Worm (Caenorhabditis elegans) whole organism, L1 larva: Measurements from ENCODE around the gene Y54F10BM.12.

Experiments used
- C04F5.9 ChIP-seq: sonication (generic microtip); optimal IDR thresholded peaks from 2 replicates; lab custom pipeline; 2016; ENCODE audit warnings: missing genetic modification characterization, missing compliant biosample characterization
- F16B12.6 ChIP-seq: fragments of 150-350 bp; optimal IDR thresholded peaks from 2 replicates; lab custom pipeline; 2014; ENCODE audit warnings: missing biosample characterization, missing genetic modification characterization
- aha-1 ChIP-seq: fragments of 150-350 bp; optimal IDR thresholded peaks from 2 replicates; lab custom pipeline; 2014; ENCODE audit warnings: missing biosample characterization, missing genetic modification characterization
- alr-1 ChIP-seq: fragments of 200-800 bp; sonication (Bioruptor generic); optimal IDR thresholded peaks from 2 replicates; lab custom pipeline; 2018; ENCODE audit warnings: borderline replicate concordance, mild to moderate bottlenecking, missing genetic modification characterization, missing compliant biosample characterization
- ceh-8 ChIP-seq: fragments of 200-800 bp; sonication (Bioruptor generic); optimal IDR thresholded peaks from 2 replicates; lab custom pipeline; 2018; ENCODE audit warnings: mild to moderate bottlenecking, missing genetic modification characterization, moderate library complexity, missing compliant biosample characterization
- fkh-10 ChIP-seq: sonication (generic microtip); optimal IDR thresholded peaks from 2 replicates; lab custom pipeline; 2017; ENCODE audit warnings: missing biosample characterization, missing genetic modification reagents, missing genetic modification characterization
- nhr-11 ChIP-seq: fragments of 150-350 bp; optimal IDR thresholded peaks from 2 replicates; lab custom pipeline; 2014; ENCODE audit warnings: missing biosample characterization, missing genetic modification characterization
- unc-98 ChIP-seq: fragments of 200-800 bp; sonication (Bioruptor generic); IDR thresholded peaks from 2 replicates; pipeline ENCODE4 v1.3.6; 2022; ENCODE audit warnings: missing genetic modification characterization, missing compliant biosample characterization

ce11 chrIII:2371864-2372263 lies 42.4 kb upstream of the Y54F10BM.12 start, which contains the start of gene H04J21.1:
- TF ChIP-seq fkh-10 (GFP tag; lab: Kevin White, UChicago) (no peak), C04F5.9 (tag; lab: Kevin White, UChicago) (no peak), unc-98 (no peak), ceh-8 (GFP tag; lab: Kevin White, UChicago) (no peak), alr-1 (no peak), nhr-11 (tag; lab: Kevin White, UChicago) (no peak), aha-1 (tag; lab: Kevin White, UChicago) (no peak), F16B12.6 (tag; lab: Kevin White, UChicago) (no peak)
